Fruit fly (Drosophila melanogaster) S2 (cell line): ENCODE results near the gene CG6462.

Source experiments
- CG8478 ChIP-seq: fragments of >200 bp; optimal IDR thresholded peaks from 2 replicates; lab custom pipeline; 2018
- CTCF ChIP-seq, 2 experiments: fragments of >200 bp; optimal IDR thresholded peaks; 2 replicates each; lab custom pipeline; 2018

- TF ChIP-seq CG8478 (lab: Kevin White, UChicago) = no peak
- no peak for TF ChIP-seq CTCF (optimal IDR thresholded peaks at IDR 0.05; lab: Kevin White, UChicago)
Observed at dm6 chr3L:6070119-6070518, 33.2 kb downstream of the CG6462 start.
